Worm (Caenorhabditis elegans) whole organism, young adult: ENCODE data around the gene nuaf-3.
A peak's percentile ranks its signal among the peaks of the same experiment; 100 is the strongest.

Source experiments
- B0019.2 ChIP-seq: fragments of 200-800 bp; sonication (Bioruptor generic); conservative IDR thresholded peaks from 2 replicates; pipeline ENCODE4 v1.3.6; 2022; ENCODE audit warnings: missing genetic modification reagents, missing genetic modification characterization, missing compliant biosample characterization
- B0035.1 ChIP-seq: sonication (generic microtip); optimal IDR thresholded peaks from 2 replicates; lab custom pipeline; 2016; ENCODE audit warnings: missing genetic modification characterization, mild to moderate bottlenecking, missing compliant biosample characterization, missing genotype, missing genetic modification reagents
- C17E4.6 ChIP-seq: fragments of 200-800 bp; sonication (Bioruptor generic); IDR thresholded peaks from 2 replicates; pipeline ENCODE4 v1.3.6; 2022; ENCODE audit warnings: missing genetic modification reagents, missing genetic modification characterization, missing compliant biosample characterization
- F23B12.7 ChIP-seq: sonication (generic microtip); optimal IDR thresholded peaks from 2 replicates; lab custom pipeline; 2017; ENCODE audit warnings: missing genetic modification characterization, mild to moderate bottlenecking, missing compliant biosample characterization, antibody characterized with exemption, moderate library complexity; ENCODE audit not compliant: insufficient read depth
- F37B4.10 ChIP-seq: fragments of 200-800 bp; sonication (Bioruptor generic); IDR thresholded peaks from 2 replicates; pipeline ENCODE4 v1.3.6; 2022; ENCODE audit warnings: missing genetic modification characterization, missing compliant biosample characterization
- F39B2.1 ChIP-seq: fragments of 200-800 bp; sonication (Bioruptor generic); IDR thresholded peaks from 2 replicates; pipeline ENCODE4 v1.3.6; 2022; ENCODE audit warnings: missing genetic modification reagents, missing genetic modification characterization, missing compliant biosample characterization
- F49E8.2 ChIP-seq: sonication (generic microtip); optimal IDR thresholded peaks from 3 replicates; lab custom pipeline; 2017; ENCODE audit warnings: missing genetic modification characterization, mild to moderate bottlenecking, missing compliant biosample characterization, antibody characterized with exemption, moderate library complexity; ENCODE audit not compliant: insufficient read depth
- K11D2.4 ChIP-seq: fragments of 200-800 bp; sonication (Bioruptor generic); IDR thresholded peaks from 2 replicates; pipeline ENCODE4 v1.3.6; 2022; ENCODE audit warnings: missing genetic modification reagents, missing genetic modification characterization, missing compliant biosample characterization
- T26A5.8 ChIP-seq: sonication (generic microtip); optimal IDR thresholded peaks from 2 replicates; lab custom pipeline; 2016; ENCODE audit warnings: missing genetic modification characterization, missing compliant biosample characterization
- Y53G8AR.9 ChIP-seq: fragments of 200-800 bp; sonication (Bioruptor generic); conservative IDR thresholded peaks from 2 replicates; pipeline ENCODE4 v1.3.6; 2022; ENCODE audit warnings: missing genetic modification reagents, missing genetic modification characterization, missing compliant biosample characterization
- Y95B8A.8 ChIP-seq: fragments of 200-800 bp; sonication (Bioruptor generic); IDR thresholded peaks from 2 replicates; pipeline ENCODE4 v1.3.6; 2022; ENCODE audit warnings: missing genetic modification reagents, missing genetic modification characterization, missing compliant biosample characterization
- ZK185.1 ChIP-seq: sonication (generic microtip); optimal IDR thresholded peaks from 2 replicates; lab custom pipeline; 2016; ENCODE audit warnings: mild to moderate bottlenecking, missing genetic modification characterization, missing compliant biosample characterization; ENCODE audit not compliant: poor library complexity, severe bottlenecking
- atf-7 ChIP-seq: sonication (generic microtip); optimal IDR thresholded peaks from 2 replicates; lab custom pipeline; 2017; ENCODE audit warnings: mild to moderate bottlenecking, missing genetic modification characterization, missing compliant biosample characterization
- attf-3 ChIP-seq: fragments of 200-800 bp; sonication (Bioruptor generic); conservative IDR thresholded peaks from 2 replicates; pipeline ENCODE4 v1.3.6; 2022; ENCODE audit warnings: missing genetic modification reagents, missing genetic modification characterization, missing compliant biosample characterization
- attf-5 ChIP-seq: fragments of 200-800 bp; sonication (Bioruptor generic); optimal IDR thresholded peaks from 2 replicates; lab custom pipeline; 2018; ENCODE audit warnings: mild to moderate bottlenecking, missing genetic modification characterization, missing compliant biosample characterization
- attf-6 ChIP-seq: fragments of 200-800 bp; sonication (Bioruptor generic); IDR thresholded peaks from 2 replicates; pipeline ENCODE4 v1.3.6; 2022; ENCODE audit warnings: missing genetic modification reagents, missing genetic modification characterization, missing compliant biosample characterization
- bed-2 ChIP-seq: fragments of 200-800 bp; sonication (Bioruptor generic); IDR thresholded peaks from 2 replicates; pipeline ENCODE4 v1.3.6; 2022; ENCODE audit warnings: missing genetic modification reagents, missing genetic modification characterization, missing compliant biosample characterization
- cebp-1 ChIP-seq, 2 experiments: fragments of 200-800 bp in 1 of 2; sonication (Bioruptor generic) in 1 of 2; sonication (generic microtip) in 1 of 2; IDR thresholded peaks in 1 of 2; optimal IDR thresholded peaks in 1 of 2; 2 replicates each; pipeline versions ENCODE4 v1.3.6 to Lab custom; 2017 to 2022; ENCODE audit warnings: missing compliant biosample characterization in 2 of 2, missing genetic modification characterization in 2 of 2, mild to moderate bottlenecking in 1 of 2, missing genetic modification reagents in 1 of 2, moderate library complexity in 1 of 2
- chd-7 ChIP-seq: sonication (generic microtip); optimal IDR thresholded peaks from 2 replicates; lab custom pipeline; 2016; ENCODE audit warnings: mild to moderate bottlenecking, missing genetic modification characterization, moderate library complexity, missing compliant biosample characterization
- die-1 ChIP-seq: sonication (generic microtip); optimal IDR thresholded peaks from 2 replicates; lab custom pipeline; 2016; ENCODE audit warnings: missing genotype, mild to moderate bottlenecking, missing genetic modification characterization, missing compliant biosample characterization
- dox-1 ChIP-seq: fragments of 200-800 bp; sonication (Bioruptor generic); IDR thresholded peaks from 2 replicates; pipeline ENCODE4 v1.3.6; 2022; ENCODE audit warnings: missing genetic modification reagents, missing genetic modification characterization, missing compliant biosample characterization
- efl-1 ChIP-seq: fragments of 150-350 bp; optimal IDR thresholded peaks from 2 replicates; lab custom pipeline; 2014; ENCODE audit warnings: missing biosample characterization, missing genetic modification reagents, missing genetic modification characterization
- egl-44 ChIP-seq: fragments of 200-800 bp; sonication (Bioruptor generic); IDR thresholded peaks from 2 replicates; pipeline ENCODE4 v1.3.6; 2022; ENCODE audit warnings: missing genetic modification reagents, missing genetic modification characterization, missing compliant biosample characterization
- ekl-4 ChIP-seq: fragments of 200-800 bp; sonication (Bioruptor generic); IDR thresholded peaks from 2 replicates; pipeline ENCODE4 v1.3.6; 2022; ENCODE audit warnings: missing genetic modification reagents, missing genetic modification characterization, missing compliant biosample characterization
- him-1 ChIP-seq: sonication (generic microtip); optimal IDR thresholded peaks from 2 replicates; lab custom pipeline; 2016; ENCODE audit warnings: missing genotype, missing genetic modification reagents, missing genetic modification characterization, missing compliant biosample characterization
- hmg-1.2 ChIP-seq: fragments of 200-800 bp; sonication (Bioruptor generic); IDR thresholded peaks from 2 replicates; pipeline ENCODE4 v1.3.6; 2022; ENCODE audit warnings: missing genetic modification reagents, missing genetic modification characterization, missing compliant biosample characterization
- let-607 ChIP-seq, 2 experiments: fragments of 200-800 bp in 1 of 2; sonication (Bioruptor generic) in 1 of 2; sonication (generic microtip) in 1 of 2; optimal IDR thresholded peaks; 2 replicates each; lab custom pipeline; 2016 to 2018; ENCODE audit warnings: mild to moderate bottlenecking in 2 of 2, missing compliant biosample characterization in 2 of 2, missing genetic modification characterization in 2 of 2, moderate library complexity in 2 of 2, missing genotype in 1 of 2
- lin-35 ChIP-seq, 3 experiments: fragments of 150-350 bp in 2 of 3; sonication (generic microtip) in 1 of 3; optimal IDR thresholded peaks; 2 replicates each; lab custom pipeline; 2014 to 2018; ENCODE audit warnings: missing biosample characterization in 3 of 3, missing genetic modification characterization in 3 of 3, missing genetic modification reagents in 3 of 3
- lin-54 ChIP-seq: fragments of 200-800 bp; sonication (Bioruptor generic); optimal IDR thresholded peaks from 2 replicates; lab custom pipeline; 2018; ENCODE audit warnings: mild to moderate bottlenecking, missing genetic modification characterization, missing compliant biosample characterization
- madf-10 ChIP-seq: sonication (generic microtip); optimal IDR thresholded peaks from 2 replicates; lab custom pipeline; 2016; ENCODE audit warnings: mild to moderate bottlenecking, missing genetic modification characterization, missing compliant biosample characterization
- madf-3 ChIP-seq: fragments of 200-800 bp; sonication (Bioruptor generic); IDR thresholded peaks from 2 replicates; pipeline ENCODE4 v1.3.6; 2022; ENCODE audit warnings: missing genetic modification reagents, missing genetic modification characterization, missing compliant biosample characterization
- madf-6 ChIP-seq: fragments of 200-800 bp; sonication (Bioruptor generic); IDR thresholded peaks from 2 replicates; pipeline ENCODE4 v1.3.6; 2022; ENCODE audit warnings: missing genetic modification reagents, missing genetic modification characterization, missing compliant biosample characterization
- madf-8 ChIP-seq: fragments of 200-800 bp; sonication (Bioruptor generic); conservative IDR thresholded peaks from 2 replicates; pipeline ENCODE4 v1.3.6; 2022; ENCODE audit warnings: missing genetic modification reagents, missing genetic modification characterization, missing compliant biosample characterization
- mxl-1 ChIP-seq: sonication (generic microtip); optimal IDR thresholded peaks from 2 replicates; lab custom pipeline; 2016; ENCODE audit warnings: missing genetic modification characterization, missing compliant biosample characterization
- nfyb-1 ChIP-seq: fragments of 200-800 bp; sonication (Bioruptor generic); IDR thresholded peaks from 2 replicates; pipeline ENCODE4 v1.3.6; 2022; ENCODE audit warnings: missing genetic modification reagents, missing genetic modification characterization, missing compliant biosample characterization
- nhr-27 ChIP-seq: fragments of 200-800 bp; sonication (Bioruptor generic); optimal IDR thresholded peaks from 2 replicates; lab custom pipeline; 2018; ENCODE audit warnings: mild to moderate bottlenecking, missing genetic modification characterization, moderate library complexity, missing compliant biosample characterization
- nhr-90 ChIP-seq: sonication (generic microtip); optimal IDR thresholded peaks from 2 replicates; lab custom pipeline; 2016; ENCODE audit warnings: missing genotype, mild to moderate bottlenecking, missing genetic modification characterization, missing compliant biosample characterization
- pbrm-1 ChIP-seq: fragments of 200-800 bp; sonication (Bioruptor generic); IDR thresholded peaks from 2 replicates; pipeline ENCODE4 v1.3.6; 2022; ENCODE audit warnings: missing genetic modification reagents, missing genetic modification characterization, missing compliant biosample characterization
- snpc-4 ChIP-seq, 5 experiments: fragments of 150-350 bp in 1 of 5; sonication (generic microtip) in 4 of 5; optimal IDR thresholded peaks; 2 replicates each; lab custom pipeline; 2014 to 2018; ENCODE audit warnings: missing genetic modification characterization in 5 of 5, missing biosample characterization in 3 of 5, antibody characterized with exemption in 2 of 5, mild to moderate bottlenecking in 2 of 5, missing compliant biosample characterization in 2 of 5, missing genotype in 2 of 5, moderate library complexity in 2 of 5, missing genetic modification reagents in 1 of 5
- tbp1 ChIP-seq: fragments of 200-800 bp; sonication (Bioruptor generic); optimal IDR thresholded peaks from 2 replicates; lab custom pipeline; 2018; ENCODE audit warnings: mild to moderate bottlenecking, missing genetic modification characterization, missing compliant biosample characterization
- unc-130 ChIP-seq: sonication (generic microtip); optimal IDR thresholded peaks from 2 replicates; lab custom pipeline; 2016; ENCODE audit warnings: missing genetic modification reagents, missing genetic modification characterization, missing compliant biosample characterization
- ztf-22 ChIP-seq: fragments of 200-800 bp; sonication (Bioruptor generic); optimal IDR thresholded peaks from 2 replicates; lab custom pipeline; 2018; ENCODE audit warnings: mild to moderate bottlenecking, missing genetic modification characterization, moderate library complexity, missing compliant biosample characterization
- ztf-3 ChIP-seq: fragments of 200-800 bp; sonication (Bioruptor generic); optimal IDR thresholded peaks from 2 replicates; lab custom pipeline; 2018; ENCODE audit warnings: mild to moderate bottlenecking, missing genetic modification characterization, missing compliant biosample characterization
- ztf-6 ChIP-seq: fragments of 200-800 bp; sonication (Bioruptor generic); IDR thresholded peaks from 2 replicates; pipeline ENCODE4 v1.3.6; 2022; ENCODE audit warnings: missing genetic modification reagents, missing genetic modification characterization, missing compliant biosample characterization

nuaf-3 gene

DNA sequence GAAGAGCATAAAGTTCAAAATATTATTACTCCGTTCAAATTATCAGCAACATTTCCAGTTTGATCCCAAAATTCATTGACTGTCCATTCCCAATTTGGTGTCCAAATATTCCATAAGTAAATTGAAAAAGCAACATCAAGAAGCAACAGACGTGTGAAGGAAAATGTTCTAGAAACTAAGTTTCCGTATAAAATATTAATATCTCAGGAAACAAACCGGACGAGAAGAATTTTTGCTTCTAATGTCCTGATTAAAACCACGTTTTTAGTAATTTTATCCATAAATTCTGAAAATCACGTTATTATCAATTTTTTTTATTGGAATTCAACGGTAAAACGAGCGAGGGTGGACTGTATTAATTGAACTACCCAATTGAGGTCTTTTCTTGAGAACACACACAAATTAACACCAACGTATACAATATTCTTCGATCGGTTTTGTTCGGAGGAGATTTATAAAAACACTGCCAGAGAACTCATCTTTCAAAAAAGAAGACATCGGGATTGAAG lies 37.1 kb upstream of the nuaf-3 start, which contains the start of gene pigq-1 (continued):
- TF ChIP-seq Y95B8A.8, result 0 out of 2 replicates have a peak, but pooled peaks have one; percentile 36
- no peak for TF ChIP-seq nhr-90
- TF ChIP-seq attf-3 (GFP tag; lab: Robert Waterston, UW), result no peak
- peak; percentile 47; the same call in 1 of the 2 replicates for TF ChIP-seq F39B2.1
- TF ChIP-seq K11D2.4 (GFP tag; lab: Robert Waterston, UW), result no peak
- peak; percentile 61 for TF ChIP-seq die-1 (tag; lab: Kevin White, UChicago)
- peak; percentile 47 for TF ChIP-seq attf-5 (GFP tag; lab: Kevin White, UChicago)
- peak; percentile 52 for TF ChIP-seq chd-7 (tag; lab: Kevin White, UChicago)
- no peak for TF ChIP-seq snpc-4 (GFP tag; optimal IDR thresholded peaks at IDR 0.05; lab: Kevin White, UChicago)
- peak in 2 of 4 experiments; percentile 47 to 48 for TF ChIP-seq snpc-4 (tag; optimal IDR thresholded peaks at IDR 0.05; lab: Kevin White, UChicago)
- TF ChIP-seq ZK185.1 (tag; lab: Kevin White, UChicago), result peak; percentile 83
- no peak for TF ChIP-seq efl-1 (GFP tag; lab: Kevin White, UChicago)
- peak; percentile 71 for TF ChIP-seq atf-7 (tag; lab: Kevin White, UChicago)
- TF ChIP-seq B0019.2, result no peak
- peak; percentile 74 for TF ChIP-seq B0035.1 (tag; lab: Kevin White, UChicago)
- TF ChIP-seq unc-130, result peak; percentile 12
- peak; percentile 53; the same call in 1 of the 2 replicates for TF ChIP-seq ekl-4 (GFP tag; lab: Robert Waterston, UW)
- TF ChIP-seq Y53G8AR.9, result peak; percentile 84
- peak; percentile 22 for TF ChIP-seq mxl-1 (tag; lab: Kevin White, UChicago)
- TF ChIP-seq F23B12.7 (tag; lab: Kevin White, UChicago), result no peak
- peak; percentile 43 for TF ChIP-seq ztf-3
- TF ChIP-seq lin-54 (GFP tag; lab: Kevin White, UChicago), result no peak
- no peak for TF ChIP-seq ztf-22 (GFP tag; lab: Kevin White, UChicago)
- TF ChIP-seq madf-6 (GFP tag; lab: Robert Waterston, UW), result peak; percentile 66
- TF ChIP-seq ztf-6 (GFP tag; lab: Robert Waterston, UW), result no peak
- peak; percentile 86 for TF ChIP-seq F49E8.2
- TF ChIP-seq madf-8 (GFP tag; lab: Robert Waterston, UW), result no peak
- no peak for TF ChIP-seq attf-6 (GFP tag; lab: Robert Waterston, UW)
- peak; percentile 21 for TF ChIP-seq T26A5.8
- TF ChIP-seq nhr-27 (tag; lab: Kevin White, UChicago), result peak; percentile 30
- TF ChIP-seq lin-35 (GFP tag; optimal IDR thresholded peaks at IDR 0.05; lab: Kevin White, UChicago), result peak in 2 of 3 experiments; percentile 23 to 58
- TF ChIP-seq him-1, result peak; percentile 56

- TF ChIP-seq dox-1 (peak; percentile 31; the same call in 1 of the 2 replicates), ztf-3 (peak; percentile 18), C17E4.6 (no peak), hmg-1.2 (peak; percentile 35; the same call in 1 of the 2 replicates), Y95B8A.8 (0 out of 2 replicates have a peak, but pooled peaks have one; percentile 8), madf-3 (GFP tag; lab: Robert Waterston, UW) (no peak), let-607 (tag; optimal IDR thresholded peaks at IDR 0.05; lab: Kevin White, UChicago) (peak in 1 of 2 experiments; percentile 46), F37B4.10 (GFP tag; lab: Robert Waterston, UW) (no peak), bed-2 (GFP tag; lab: Robert Waterston, UW) (no peak), chd-7 (tag; lab: Kevin White, UChicago) (peak; percentile 58), attf-5 (GFP tag; lab: Kevin White, UChicago) (peak; percentile 47), madf-6 (GFP tag; lab: Robert Waterston, UW) (0 out of 2 replicates have a peak, but pooled peaks have one; percentile 22), nfyb-1 (peak; percentile 74; the same call in 1 of the 2 replicates), egl-44 (no peak), cebp-1 (GFP tag; IDR thresholded peaks at IDR 0.05; lab: Robert Waterston, UW) (no peak), cebp-1 (tag; optimal IDR thresholded peaks at IDR 0.05; lab: Kevin White, UChicago) (peak; percentile 15), tbp1 (GFP tag; lab: Kevin White, UChicago) (peak; percentile 11), madf-10 (tag; lab: Kevin White, UChicago) (no peak), die-1 (tag; lab: Kevin White, UChicago) (peak; percentile 30), pbrm-1 (GFP tag; lab: Robert Waterston, UW) (0 out of 2 replicates have a peak, but pooled peaks have one; percentile 46)
Measured at ce11 chrIV:11148788-11149366, 35.2 kb upstream of the nuaf-3 start.
